Worm (Caenorhabditis elegans): Measurements from ENCODE around the gene sel-9.

DNA sequence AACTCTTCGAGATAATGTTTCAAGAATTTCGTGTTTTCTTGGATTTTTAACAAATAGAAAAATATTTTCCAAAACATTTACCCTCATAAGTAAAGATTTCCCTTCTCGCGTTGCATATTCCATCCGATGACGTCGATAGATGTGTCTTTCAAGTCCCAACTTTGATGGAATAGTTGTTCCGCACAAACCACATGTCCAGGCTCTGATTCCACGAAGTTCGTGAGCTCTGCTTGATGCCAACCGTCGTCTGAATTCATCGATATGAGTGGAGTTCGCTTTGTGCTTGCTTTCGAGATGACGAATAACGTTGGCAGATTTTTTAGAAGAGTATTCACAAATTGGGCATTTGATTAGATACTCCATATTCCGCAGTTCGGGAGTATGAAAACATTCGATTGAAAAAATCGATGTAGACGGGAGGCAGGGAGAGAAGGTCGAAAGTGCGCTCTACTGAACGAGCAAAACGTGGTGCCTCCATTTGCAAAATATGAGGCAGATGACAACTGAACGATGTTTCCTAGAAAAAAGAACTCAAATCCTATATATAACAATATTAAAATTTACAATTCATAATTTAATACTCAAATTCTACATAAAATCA is 1.3 kb downstream of the sel-9 start, which contains the start of gene W02D7.6:
- no peak for TF ChIP-seq nhr-11 (tag; optimal IDR thresholded peaks at IDR 0.05)
- no peak for TF ChIP-seq npax-4 (tag; optimal IDR thresholded peaks at IDR 0.05)
- no peak for TF ChIP-seq pqm-1 (tag; optimal IDR thresholded peaks at IDR 0.05)
- no peak for TF ChIP-seq hlh-13 (GFP tag; optimal IDR thresholded peaks at IDR 0.05)
- no peak for TF ChIP-seq sox-4 (tag; optimal IDR thresholded peaks at IDR 0.05)

All from whole organism, late embryonic.